Worm (Caenorhabditis elegans): ENCODE results near the gene T14G12.11.

T14G12.11 gene

DNA sequence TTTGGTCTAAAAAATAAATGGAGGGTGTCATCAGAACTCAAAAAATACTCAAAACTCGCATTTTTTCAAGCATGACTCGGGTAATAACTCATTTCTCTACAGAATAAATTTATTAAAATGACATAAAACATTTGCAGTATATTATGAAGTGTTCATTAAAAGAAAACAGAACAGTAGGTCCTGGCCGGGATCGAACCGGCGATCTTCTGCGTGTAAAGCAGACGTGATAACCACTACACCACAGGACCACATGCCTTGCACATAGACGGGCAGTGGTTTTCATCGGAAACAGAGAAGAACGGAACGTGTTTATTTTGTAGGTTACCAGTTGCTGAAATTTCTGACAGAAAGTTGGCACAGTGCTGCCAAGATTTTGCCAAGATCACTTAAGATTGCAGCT is 31.0 kb upstream of the T14G12.11 start:
- peak; percentile 35 for TF ChIP-seq snu-23 (GFP tag; optimal IDR thresholded peaks at IDR 0.05)
- TF ChIP-seq mep-1 (tag; optimal IDR thresholded peaks at IDR 0.05) = no peak
- TF ChIP-seq ztf-4 (tag; optimal IDR thresholded peaks at IDR 0.05) = no peak
- TF ChIP-seq dsc-1 (tag; optimal IDR thresholded peaks at IDR 0.05) = no peak
- no peak for TF ChIP-seq mdl-1 (tag; optimal IDR thresholded peaks at IDR 0.05)
- TF ChIP-seq unc-130 (tag; optimal IDR thresholded peaks at IDR 0.05) = no peak
- peak; percentile 2 for TF ChIP-seq lin-14 (GFP tag; optimal IDR thresholded peaks at IDR 0.05)
- TF ChIP-seq ceh-8 (GFP tag; optimal IDR thresholded peaks at IDR 0.05) = no peak
- TF ChIP-seq lin-35 (GFP tag; optimal IDR thresholded peaks at IDR 0.05) = peak in 1 of 2 experiments; percentile 5
- no peak for TF ChIP-seq mab-9 (GFP tag; IDR thresholded peaks at IDR 0.05)
- TF ChIP-seq pqm-1 (tag; optimal IDR thresholded peaks at IDR 0.05) = no peak

DNA sequence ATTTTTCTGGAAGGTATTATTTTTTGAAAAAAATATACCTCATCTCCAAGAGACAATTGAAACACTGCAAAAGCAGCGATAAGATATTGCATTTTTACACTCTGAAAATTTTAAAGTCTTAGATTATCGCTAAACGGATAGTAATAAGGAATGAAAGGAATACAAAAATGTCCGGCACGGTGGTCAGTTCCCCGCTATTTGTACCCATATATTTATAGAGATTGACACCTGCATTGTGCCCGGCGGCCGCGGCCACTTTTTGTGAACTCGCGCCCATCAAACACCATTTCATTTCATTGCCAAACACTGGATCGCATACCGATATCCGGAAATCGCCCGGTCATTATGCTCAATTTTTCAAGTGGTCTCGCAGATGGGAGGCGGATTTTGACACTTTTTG is 30.4 kb upstream of the T14G12.11 start, which contains the start of gene idpp-5:
idpp-5 (minus strand) TSS at position 101 of the 400 bp plus-strand sequence.
- no peak for TF ChIP-seq C34B4.2 (tag; optimal IDR thresholded peaks at IDR 0.05)
- no peak for TF ChIP-seq ces-1 (GFP tag; optimal IDR thresholded peaks at IDR 0.05)
- no peak for TF ChIP-seq efl-1 (optimal IDR thresholded peaks at IDR 0.05)
- TF ChIP-seq efl-1 (GFP tag; optimal IDR thresholded peaks at IDR 0.05 in 1 of 2) = no peak
- no peak for TF ChIP-seq hpl-2 (GFP tag; optimal IDR thresholded peaks at IDR 0.05)
- no peak for TF ChIP-seq dpl-1 (GFP tag; optimal IDR thresholded peaks at IDR 0.05)
- no peak for TF ChIP-seq lin-15B (tag; optimal IDR thresholded peaks at IDR 0.05)
- no peak for TF ChIP-seq nhr-237 (tag; optimal IDR thresholded peaks at IDR 0.05)
- no peak for TF ChIP-seq nhr-11 (tag; optimal IDR thresholded peaks at IDR 0.05)
- no peak for TF ChIP-seq Y116A8C.19 (tag; optimal IDR thresholded peaks at IDR 0.05; ENCODE audit: borderline replicate concordance)
- TF ChIP-seq isw-1 (GFP tag; IDR thresholded peaks at IDR 0.05) = no peak
- no peak for TF ChIP-seq nhr-71 (tag; optimal IDR thresholded peaks at IDR 0.05)

DNA sequence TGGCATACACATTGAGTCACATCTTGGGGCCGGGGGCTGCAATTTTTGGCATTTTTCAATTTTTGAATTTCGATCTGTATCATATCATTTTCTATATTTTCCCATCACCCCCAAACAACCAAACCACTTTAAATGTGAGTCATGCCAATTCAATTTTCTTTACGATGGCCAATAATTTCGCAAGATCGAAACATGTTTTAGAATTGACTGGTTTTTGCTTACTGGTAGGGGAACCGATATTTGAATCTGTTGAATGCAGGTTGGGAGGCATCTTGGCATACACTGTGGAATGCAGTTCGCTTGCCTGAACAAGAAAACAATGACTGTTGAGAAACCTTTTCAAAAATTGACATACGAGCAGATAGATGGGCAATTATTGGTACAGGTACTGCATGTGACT is 28.8 kb upstream of the T14G12.11 start:
- TF ChIP-seq efl-1 (optimal IDR thresholded peaks at IDR 0.05) (no peak), efl-1 (GFP tag; optimal IDR thresholded peaks at IDR 0.05 in 1 of 2) (peak in 1 of 2 experiments; percentile 71), ces-1 (GFP tag; optimal IDR thresholded peaks at IDR 0.05) (no peak)

ce11 chrX:3788483-3788882 is 26.1 kb upstream of the T14G12.11 start:
- TF ChIP-seq sox-4 (tag; optimal IDR thresholded peaks at IDR 0.05) = no peak
- TF ChIP-seq ceh-8 (GFP tag; optimal IDR thresholded peaks at IDR 0.05) = no peak
- TF ChIP-seq elt-2 (tag; optimal IDR thresholded peaks at IDR 0.05) = no peak
- TF ChIP-seq hpl-2 (GFP tag; optimal IDR thresholded peaks at IDR 0.05) = no peak
- TF ChIP-seq ceh-88 (GFP tag; IDR thresholded peaks at IDR 0.05) = peak; percentile 44; the same call in 1 of the 2 replicates
- no peak for TF ChIP-seq Y116A8C.19 (tag; optimal IDR thresholded peaks at IDR 0.05; ENCODE audit: borderline replicate concordance)
- TF ChIP-seq ces-1 (GFP tag; optimal IDR thresholded peaks at IDR 0.05) = no peak
- no peak for TF ChIP-seq skn-1 (tag; optimal IDR thresholded peaks at IDR 0.05)
- TF ChIP-seq blmp-1 (tag; optimal IDR thresholded peaks at IDR 0.05) = peak; percentile 76
- TF ChIP-seq mep-1 (tag; optimal IDR thresholded peaks at IDR 0.05) = peak; percentile 54
- TF ChIP-seq grh-1 (GFP tag; IDR thresholded peaks at IDR 0.05) = peak; percentile 73
- TF ChIP-seq pqm-1 (tag; optimal IDR thresholded peaks at IDR 0.05) = no peak
- no peak for TF ChIP-seq nhr-77 (tag; optimal IDR thresholded peaks at IDR 0.05)
- TF ChIP-seq nhr-71 (tag; optimal IDR thresholded peaks at IDR 0.05) = peak; percentile 87
- peak; percentile 56 for TF ChIP-seq lir-3 (tag; optimal IDR thresholded peaks at IDR 0.05; ENCODE audit: poor library complexity)
- no peak for TF ChIP-seq nhr-12 (tag; optimal IDR thresholded peaks at IDR 0.05)
- no peak for TF ChIP-seq ztf-11 (tag; optimal IDR thresholded peaks at IDR 0.05)
- peak; percentile 29 for TF ChIP-seq unc-130 (tag; optimal IDR thresholded peaks at IDR 0.05)
- no peak for TF ChIP-seq ets-5 (GFP tag; IDR thresholded peaks at IDR 0.05)
- peak; percentile 80 for TF ChIP-seq C16A3.4 (tag; optimal IDR thresholded peaks at IDR 0.05)
- no peak for TF ChIP-seq hlh-4 (tag; optimal IDR thresholded peaks at IDR 0.05)
- TF ChIP-seq C04F5.9 (tag; optimal IDR thresholded peaks at IDR 0.05) = no peak
- TF ChIP-seq ceh-90 (tag; optimal IDR thresholded peaks at IDR 0.05) = no peak
- no peak for TF ChIP-seq lin-15B (tag; optimal IDR thresholded peaks at IDR 0.05)
- peak; percentile 41 for TF ChIP-seq vab-15 (tag; optimal IDR thresholded peaks at IDR 0.05)
- TF ChIP-seq snu-23 (GFP tag; optimal IDR thresholded peaks at IDR 0.05) = peak; percentile 88
- no peak for TF ChIP-seq pax-3 (tag; optimal IDR thresholded peaks at IDR 0.05)
- no peak for TF ChIP-seq ceh-63 (GFP tag; optimal IDR thresholded peaks at IDR 0.05)
- TF ChIP-seq dsc-1 (tag; optimal IDR thresholded peaks at IDR 0.05) = no peak
- no peak for TF ChIP-seq unc-62 (GFP tag; optimal IDR thresholded peaks at IDR 0.05)
- TF ChIP-seq efl-3 (GFP tag; optimal IDR thresholded peaks at IDR 0.05) = peak; percentile 18
- TF ChIP-seq jun-1 (tag; optimal IDR thresholded peaks at IDR 0.05) = no peak
- no peak for TF ChIP-seq nhr-11 (tag; optimal IDR thresholded peaks at IDR 0.05)
- peak; percentile 90 for TF ChIP-seq nhr-90 (tag; optimal IDR thresholded peaks at IDR 0.05; ENCODE audit: poor library complexity)
- TF ChIP-seq sptf-1 (tag; optimal IDR thresholded peaks at IDR 0.05) = no peak

Data from whole organism, L1 larva.